Fruit fly (Drosophila melanogaster): ENCODE data around the gene Diap1.
A peak's percentile ranks its signal among the peaks of the same experiment; 100 is the strongest.

Diap1 gene

DNA sequence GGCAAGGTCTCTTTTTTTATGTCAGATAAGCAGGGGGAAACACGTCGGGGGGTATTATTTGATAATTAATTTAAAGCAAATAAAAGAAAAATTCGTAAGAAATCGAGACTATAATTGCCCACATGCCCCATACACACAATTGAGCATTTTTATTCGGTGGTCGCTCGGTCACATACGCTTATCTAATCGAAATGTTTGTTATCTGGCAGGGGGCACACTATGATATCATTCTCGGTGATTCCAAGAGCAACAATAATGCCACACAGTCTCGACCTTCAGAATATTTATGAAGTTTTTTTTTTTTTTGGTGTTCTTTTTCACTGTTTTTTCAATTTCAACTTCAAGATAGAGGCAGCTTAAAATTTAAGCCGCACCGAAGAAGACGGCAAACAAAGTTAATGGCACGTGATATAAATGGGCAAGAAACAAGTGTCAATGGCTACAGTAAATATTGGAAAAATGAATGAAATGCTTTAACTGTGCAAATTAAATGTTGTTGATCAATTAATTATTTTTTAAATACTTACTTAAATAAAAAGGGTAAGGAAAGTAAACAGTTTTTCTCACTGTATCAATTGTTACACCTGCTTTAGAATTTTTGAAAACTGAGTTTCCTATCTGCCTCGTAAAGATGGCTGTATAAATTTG is 51.4 kb downstream of the Diap1 start (continued):
- TF ChIP-seq sug (tag; optimal IDR thresholded peaks at IDR 0.05) (peak; percentile 97), sens (GFP tag) (peak; percentile 82), CG6765 (GFP tag; optimal IDR thresholded peaks at IDR 0.05) (peak; percentile 50), CG7987 (GFP tag; optimal IDR thresholded peaks at IDR 0.05) (peak; percentile 70), otp (GFP tag; IDR thresholded peaks at IDR 0.05) (no peak), chinmo (GFP tag; IDR thresholded peaks at IDR 0.05; ENCODE audit: partially characterized antibody) (peak; percentile 85; the same call in 3 of the 4 replicates), GATAe (GFP tag; conservative IDR thresholded peaks at IDR 0.05) (peak; percentile 65), trem (tag; optimal IDR thresholded peaks at IDR 0.05) (peak; percentile 10), pho (GFP tag; optimal IDR thresholded peaks at IDR 0.05) (peak; percentile 13), CG31441 (GFP tag; IDR thresholded peaks at IDR 0.05) (peak; percentile 25; the same call in 1 of the 2 replicates), BtbVII (GFP tag; optimal IDR thresholded peaks at IDR 0.05) (peak; percentile 52), so (GFP tag; IDR thresholded peaks at IDR 0.05) (peak; percentile 61; the same call in 2 of the 3 replicates), run (tag; optimal IDR thresholded peaks at IDR 0.05) (no peak), sima (GFP tag; optimal IDR thresholded peaks at IDR 0.05) (no peak), Sox102F (GFP tag; optimal IDR thresholded peaks at IDR 0.05) (peak; percentile 39), Mad (GFP tag; optimal IDR thresholded peaks at IDR 0.05) (peak; percentile 21), CG12155 (GFP tag; optimal IDR thresholded peaks at IDR 0.05) (peak; percentile 11), Meics (GFP tag; optimal IDR thresholded peaks at IDR 0.05) (peak; percentile 46), CG4328 (GFP tag; optimal IDR thresholded peaks at IDR 0.05) (peak; percentile 20), Dbx (GFP tag; IDR thresholded peaks at IDR 0.05) (peak; percentile 39; the same call in 1 of the 3 replicates), fu2 (GFP tag; optimal IDR thresholded peaks at IDR 0.05) (peak; percentile 10), Hr78 (GFP tag; optimal IDR thresholded peaks at IDR 0.05) (peak in 1 of 2 experiments; percentile 41), salm (tag; optimal IDR thresholded peaks at IDR 0.05) (peak; percentile 25), ranshi (GFP tag; IDR thresholded peaks at IDR 0.05) (peak; percentile 56; the same call in 1 of the 2 replicates), CG6689 (GFP tag; IDR thresholded peaks at IDR 0.05) (0 out of 2 replicates have a peak, but pooled peaks have one; percentile 10), CG8281 (tag; optimal IDR thresholded peaks at IDR 0.05) (peak; percentile 46), Dll (GFP tag; IDR thresholded peaks at IDR 0.05; ENCODE audit: partially characterized antibody) (no peak), z (GFP tag; IDR thresholded peaks at IDR 0.05) (0 out of 3 replicates have a peak, but pooled peaks have one; percentile 25), CG4617 (GFP tag; optimal IDR thresholded peaks at IDR 0.05; ENCODE audit: borderline replicate concordance) (no peak), CG7556 (GFP tag; optimal IDR thresholded peaks at IDR 0.05) (peak; percentile 63), Atf6 (GFP tag; IDR thresholded peaks at IDR 0.05) (peak; percentile 87), CG14441 (GFP tag; IDR thresholded peaks at IDR 0.05) (peak; percentile 37), CG33213 (GFP tag; optimal IDR thresholded peaks at IDR 0.05) (no peak), corto (GFP tag; optimal IDR thresholded peaks at IDR 0.05) (no peak), Atf3 (GFP tag; optimal IDR thresholded peaks at IDR 0.05) (peak; percentile 14), CG17385 (GFP tag; optimal IDR thresholded peaks at IDR 0.05) (peak; percentile 56), shn (GFP tag; optimal IDR thresholded peaks at IDR 0.05) (no peak), CG9817 (tag; optimal IDR thresholded peaks at IDR 0.05) (peak; percentile 49), Asciz (GFP tag; optimal IDR thresholded peaks at IDR 0.05) (peak; percentile 38), Hr51 (GFP tag; optimal IDR thresholded peaks at IDR 0.05) (peak; percentile 49 to 65), Oaz (GFP tag; IDR thresholded peaks at IDR 0.05) (no peak), tll (GFP tag; optimal IDR thresholded peaks at IDR 0.05) (no peak), fd96Cb (tag; optimal IDR thresholded peaks at IDR 0.05) (peak; percentile 6), Doc2 (GFP tag; IDR thresholded peaks at IDR 0.05) (no peak), ATbp (GFP tag; optimal IDR thresholded peaks at IDR 0.05) (peak; percentile 31), D19A (tag; optimal IDR thresholded peaks at IDR 0.05) (peak; percentile 27), Fer2 (tag; optimal IDR thresholded peaks at IDR 0.05) (peak; percentile 3), CoRest (tag; optimal IDR thresholded peaks at IDR 0.05) (peak; percentile 32)
